Worm (Caenorhabditis elegans) whole organism, late embryonic: ENCODE measurements around the gene vha-2.
A peak's percentile ranks its signal among the peaks of the same experiment; 100 is the strongest.

Experiments
- C08G9.2 ChIP-seq: sonication (generic microtip); optimal IDR thresholded peaks from 2 replicates; lab custom pipeline; 2016; ENCODE audit warnings: mild to moderate bottlenecking, missing genetic modification characterization, moderate library complexity, missing compliant biosample characterization
- C38D4.7 ChIP-seq: fragments of 200-800 bp; sonication (Bioruptor generic); optimal IDR thresholded peaks from 2 replicates; lab custom pipeline; 2018; ENCODE audit warnings: mild to moderate bottlenecking, missing genetic modification characterization, moderate library complexity, missing compliant biosample characterization
- F13H6.1 ChIP-seq: sonication (generic microtip); optimal IDR thresholded peaks from 2 replicates; lab custom pipeline; 2016; ENCODE audit warnings: missing genetic modification characterization, missing compliant biosample characterization
- K09A11.1 ChIP-seq: sonication (generic microtip); optimal IDR thresholded peaks from 2 replicates; lab custom pipeline; 2017; ENCODE audit warnings: antibody characterized with exemption, mild to moderate bottlenecking, missing genetic modification characterization, missing compliant biosample characterization; ENCODE audit not compliant: insufficient read depth
- Y22D7AL.16 ChIP-seq: sonication (generic microtip); optimal IDR thresholded peaks from 2 replicates; lab custom pipeline; 2016; ENCODE audit warnings: missing genetic modification characterization, missing compliant biosample characterization
- ahr-1 ChIP-seq: sonication (generic microtip); optimal IDR thresholded peaks from 2 replicates; lab custom pipeline; 2016; ENCODE audit warnings: missing genetic modification characterization, missing compliant biosample characterization
- ceh-14 ChIP-seq: sonication (generic microtip); optimal IDR thresholded peaks from 2 replicates; lab custom pipeline; 2016; ENCODE audit warnings: missing genotype, missing genetic modification characterization, missing compliant biosample characterization
- ceh-18 ChIP-seq: sonication (generic microtip); optimal IDR thresholded peaks from 2 replicates; lab custom pipeline; 2016; ENCODE audit warnings: missing genetic modification characterization, missing compliant biosample characterization
- ceh-19 ChIP-seq: fragments of 200-800 bp; sonication (Bioruptor generic); optimal IDR thresholded peaks from 2 replicates; lab custom pipeline; 2018; ENCODE audit warnings: mild to moderate bottlenecking, missing genetic modification characterization, missing compliant biosample characterization
- ceh-2 ChIP-seq: sonication (generic microtip); optimal IDR thresholded peaks from 2 replicates; lab custom pipeline; 2016; ENCODE audit warnings: missing genotype, missing genetic modification characterization, missing compliant biosample characterization
- ceh-22 ChIP-seq: sonication (generic microtip); optimal IDR thresholded peaks from 2 replicates; lab custom pipeline; 2017; ENCODE audit warnings: missing biosample characterization, missing genetic modification characterization
- ceh-24 ChIP-seq: sonication (generic microtip); optimal IDR thresholded peaks from 2 replicates; lab custom pipeline; 2016; ENCODE audit warnings: mild to moderate bottlenecking, missing genetic modification characterization, missing compliant biosample characterization
- ceh-30 ChIP-seq: fragments of 150-350 bp; optimal IDR thresholded peaks from 2 replicates; lab custom pipeline; 2014; ENCODE audit warnings: missing biosample characterization, missing genetic modification characterization
- ceh-31 ChIP-seq: sonication (generic microtip); optimal IDR thresholded peaks from 2 replicates; lab custom pipeline; 2016; ENCODE audit warnings: missing genetic modification characterization, missing compliant biosample characterization
- ceh-45 ChIP-seq: fragments of 200-800 bp; sonication (Bioruptor generic); IDR thresholded peaks from 2 replicates; pipeline ENCODE4 v1.3.6; 2022; ENCODE audit warnings: missing genetic modification reagents, missing genetic modification characterization, missing compliant biosample characterization
- ceh-48 ChIP-seq: sonication (generic microtip); optimal IDR thresholded peaks from 2 replicates; lab custom pipeline; 2016; ENCODE audit warnings: missing genetic modification characterization, inconsistent platforms, missing compliant biosample characterization
- ceh-6 ChIP-seq: fragments of 200-800 bp; sonication (Bioruptor generic); optimal IDR thresholded peaks from 2 replicates; lab custom pipeline; 2018; ENCODE audit warnings: mild to moderate bottlenecking, missing genetic modification characterization, missing compliant biosample characterization
- dve-1 ChIP-seq: sonication (generic microtip); optimal IDR thresholded peaks from 2 replicates; lab custom pipeline; 2017; ENCODE audit warnings: antibody characterized with exemption, mild to moderate bottlenecking, missing genetic modification characterization, missing compliant biosample characterization
- elt-2 ChIP-seq: sonication (generic microtip); optimal IDR thresholded peaks from 2 replicates; lab custom pipeline; 2016; ENCODE audit warnings: missing genetic modification reagents, missing genetic modification characterization, missing compliant biosample characterization
- ets-4 ChIP-seq: sonication (generic microtip); optimal IDR thresholded peaks from 2 replicates; lab custom pipeline; 2016; ENCODE audit warnings: missing genetic modification characterization, missing compliant biosample characterization
- eyg-1 ChIP-seq: sonication (generic microtip); optimal IDR thresholded peaks from 2 replicates; lab custom pipeline; 2016; ENCODE audit warnings: missing genotype, missing genetic modification characterization, missing compliant biosample characterization
- fkh-6 ChIP-seq: sonication (generic microtip); optimal IDR thresholded peaks from 2 replicates; lab custom pipeline; 2016; ENCODE audit warnings: missing genetic modification characterization, missing compliant biosample characterization
- gmeb-2 ChIP-seq: sonication (generic microtip); optimal IDR thresholded peaks from 2 replicates; lab custom pipeline; 2016; ENCODE audit warnings: missing genetic modification characterization, inconsistent platforms, missing compliant biosample characterization
- hlh-15 ChIP-seq: sonication (generic microtip); optimal IDR thresholded peaks from 2 replicates; lab custom pipeline; 2016; ENCODE audit warnings: missing genetic modification characterization, missing compliant biosample characterization
- hlh-30 ChIP-seq: sonication (generic microtip); optimal IDR thresholded peaks from 2 replicates; lab custom pipeline; 2017; ENCODE audit warnings: antibody characterized with exemption, missing genetic modification characterization, missing compliant biosample characterization; ENCODE audit not compliant: insufficient read depth
- hlh-6 ChIP-seq: sonication (generic microtip); optimal IDR thresholded peaks from 2 replicates; lab custom pipeline; 2016; ENCODE audit warnings: missing genotype, missing genetic modification characterization, missing compliant biosample characterization
- hlh-8 ChIP-seq: sonication (generic microtip); optimal IDR thresholded peaks from 2 replicates; lab custom pipeline; 2016; ENCODE audit warnings: missing genotype, missing genetic modification characterization, missing compliant biosample characterization
- madf-2 ChIP-seq: sonication (generic microtip); optimal IDR thresholded peaks from 2 replicates; lab custom pipeline; 2017; ENCODE audit warnings: missing genetic modification characterization, missing compliant biosample characterization
- mec-3 ChIP-seq: sonication (generic microtip); optimal IDR thresholded peaks from 2 replicates; lab custom pipeline; 2016; ENCODE audit warnings: borderline replicate concordance, missing genetic modification characterization, missing compliant biosample characterization
- nfya-1 ChIP-seq: sonication (generic microtip); optimal IDR thresholded peaks from 2 replicates; lab custom pipeline; 2017; ENCODE audit warnings: missing genetic modification characterization, mild to moderate bottlenecking, missing compliant biosample characterization, antibody characterized with exemption, moderate library complexity
- nhr-11 ChIP-seq: fragments of 150-350 bp; optimal IDR thresholded peaks from 2 replicates; lab custom pipeline; 2014; ENCODE audit warnings: missing biosample characterization, missing genetic modification characterization
- nhr-232 ChIP-seq: sonication (generic microtip); optimal IDR thresholded peaks from 2 replicates; lab custom pipeline; 2016; ENCODE audit warnings: missing genetic modification characterization, missing compliant biosample characterization
- npax-4 ChIP-seq: sonication (generic microtip); optimal IDR thresholded peaks from 2 replicates; lab custom pipeline; 2016; ENCODE audit warnings: missing genetic modification characterization, missing compliant biosample characterization
- pat-9 ChIP-seq: fragments of 200-800 bp; sonication (Bioruptor generic); optimal IDR thresholded peaks from 2 replicates; lab custom pipeline; 2018; ENCODE audit warnings: mild to moderate bottlenecking, missing genetic modification characterization, moderate library complexity, missing compliant biosample characterization
- pha-2 ChIP-seq: sonication (generic microtip); optimal IDR thresholded peaks from 2 replicates; lab custom pipeline; 2017; ENCODE audit warnings: mild to moderate bottlenecking, missing genetic modification characterization, missing compliant biosample characterization
- pha-4 ChIP-seq: fragments of 150-350 bp; optimal IDR thresholded peaks from 2 replicates; lab custom pipeline; 2018; ENCODE audit warnings: missing biosample characterization, missing genetic modification reagents, missing genetic modification characterization
- pqm-1 ChIP-seq: sonication (generic microtip); optimal IDR thresholded peaks from 2 replicates; lab custom pipeline; 2016; ENCODE audit warnings: missing genetic modification characterization, missing compliant biosample characterization
- ref-2 ChIP-seq: sonication (generic microtip); optimal IDR thresholded peaks from 2 replicates; lab custom pipeline; 2016; ENCODE audit warnings: missing genetic modification characterization, missing compliant biosample characterization
- rnt-1 ChIP-seq: sonication (generic microtip); optimal IDR thresholded peaks from 2 replicates; lab custom pipeline; 2016; ENCODE audit warnings: missing genetic modification characterization, missing compliant biosample characterization
- sdc-2 ChIP-seq: sonication (generic microtip); optimal IDR thresholded peaks from 2 replicates; lab custom pipeline; 2016; ENCODE audit warnings: missing genotype, missing genetic modification characterization, missing compliant biosample characterization
- sox-2 ChIP-seq: fragments of 200-800 bp; sonication (Bioruptor generic); IDR thresholded peaks from 2 replicates; pipeline ENCODE4 v1.3.6; 2022; ENCODE audit warnings: missing genetic modification reagents, missing genetic modification characterization, missing compliant biosample characterization
- sox-4 ChIP-seq: sonication (generic microtip); optimal IDR thresholded peaks from 2 replicates; lab custom pipeline; 2017; ENCODE audit warnings: mild to moderate bottlenecking, missing genetic modification characterization, inconsistent platforms, missing compliant biosample characterization
- syd-9 ChIP-seq: sonication (generic microtip); optimal IDR thresholded peaks from 2 replicates; lab custom pipeline; 2016; ENCODE audit warnings: mild to moderate bottlenecking, missing genetic modification characterization, moderate library complexity, missing compliant biosample characterization
- tbx-2 ChIP-seq: sonication (generic microtip); optimal IDR thresholded peaks from 2 replicates; lab custom pipeline; 2016; ENCODE audit warnings: missing genetic modification characterization, missing compliant biosample characterization
- tbx-7 ChIP-seq: sonication (generic microtip); optimal IDR thresholded peaks from 2 replicates; lab custom pipeline; 2016; ENCODE audit warnings: missing genotype, missing genetic modification characterization, missing compliant biosample characterization
- unc-3 ChIP-seq, 2 experiments: fragments of 200-800 bp in 1 of 2; sonication (Bioruptor generic) in 1 of 2; sonication (generic microtip) in 1 of 2; conservative IDR thresholded peaks in 1 of 2; optimal IDR thresholded peaks in 1 of 2; 2 replicates each; pipeline versions ENCODE4 v1.3.6 to Lab custom; 2016 to 2022; ENCODE audit warnings: missing compliant biosample characterization in 2 of 2, missing genetic modification characterization in 2 of 2, missing genetic modification reagents in 1 of 2
- unc-55 ChIP-seq: sonication (generic microtip); optimal IDR thresholded peaks from 2 replicates; lab custom pipeline; 2017; ENCODE audit warnings: missing biosample characterization, missing genetic modification reagents, missing genetic modification characterization
- unc-86 ChIP-seq: sonication (generic microtip); optimal IDR thresholded peaks from 2 replicates; lab custom pipeline; 2016; ENCODE audit warnings: missing genetic modification characterization, missing compliant biosample characterization
- zip-5 ChIP-seq: sonication (generic microtip); optimal IDR thresholded peaks from 2 replicates; lab custom pipeline; 2016; ENCODE audit warnings: missing genetic modification characterization, missing compliant biosample characterization
- ztf-16 ChIP-seq: sonication (generic microtip); optimal IDR thresholded peaks from 2 replicates; lab custom pipeline; 2017; ENCODE audit warnings: missing genetic modification characterization, missing compliant biosample characterization

vha-2 gene

ce11 chrIII:9780254-9780653 lies 1.7 kb upstream of the vha-2 start, which contains the start of gene sqv-3 (continued):
- TF ChIP-seq unc-3 (GFP tag; conservative IDR thresholded peaks at IDR 0.05; lab: Robert Waterston, UW) = no peak
- TF ChIP-seq unc-3 (tag; optimal IDR thresholded peaks at IDR 0.05; lab: Kevin White, UChicago) = no peak

DNA sequence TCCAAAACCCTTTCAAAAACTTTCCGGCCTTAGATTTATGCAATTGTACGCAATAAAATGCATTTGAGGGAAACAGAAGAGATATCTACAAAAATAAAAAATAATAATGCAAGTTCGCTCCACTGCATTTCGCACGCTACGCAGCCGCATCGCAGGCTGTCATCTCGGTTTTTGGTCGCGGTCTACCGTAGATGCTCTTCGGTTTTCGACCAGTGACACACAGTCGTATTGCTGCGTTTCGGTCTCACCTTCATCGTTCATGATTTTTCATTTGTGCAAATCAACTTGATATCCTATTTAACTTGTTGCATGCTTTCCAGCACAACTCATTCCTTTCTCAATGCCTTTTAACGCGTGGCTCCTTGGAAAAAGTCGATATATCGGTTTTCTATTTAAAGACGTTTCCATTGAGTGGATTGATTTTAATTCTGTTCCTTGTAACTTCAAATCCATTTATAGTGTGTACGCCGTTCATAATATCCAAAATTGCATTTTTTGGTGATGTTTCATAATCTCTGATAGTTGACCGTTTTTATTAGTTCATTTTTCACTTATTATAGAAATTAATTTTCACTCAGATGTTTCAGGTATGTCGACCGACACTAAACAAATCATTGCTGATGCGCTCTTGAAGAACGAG lies 1.2 kb upstream of the vha-2 start, which contains the start of gene vha-1:
TSS of gene vha-1 (plus strand) at position 590 of the 640 bp plus-strand sequence.
- peak; percentile 26 for TF ChIP-seq hlh-30 (tag; lab: Kevin White, UChicago)
- TF ChIP-seq ceh-45 (GFP tag; lab: Robert Waterston, UW) = no peak
- no peak for TF ChIP-seq pha-2
- TF ChIP-seq sdc-2 = no peak
- no peak for TF ChIP-seq madf-2 (tag; lab: Kevin White, UChicago)
- TF ChIP-seq ahr-1 (tag; lab: Kevin White, UChicago) = no peak
- TF ChIP-seq ceh-31 = peak; percentile 61
- no peak for TF ChIP-seq unc-55 (GFP tag; lab: Kevin White, UChicago)
- TF ChIP-seq dve-1 = peak; percentile 58
- peak; percentile 26 for TF ChIP-seq ceh-30 (tag; lab: Kevin White, UChicago)
- TF ChIP-seq nhr-11 (tag; lab: Kevin White, UChicago) = no peak
- TF ChIP-seq pha-4 (tag; lab: Kevin White, UChicago) = no peak
- no peak for TF ChIP-seq ztf-16 (tag; lab: Kevin White, UChicago)
- TF ChIP-seq tbx-7 = no peak
- no peak for TF ChIP-seq ceh-14 (tag; lab: Kevin White, UChicago)
- no peak for TF ChIP-seq nhr-232 (tag; lab: Kevin White, UChicago)
- no peak for TF ChIP-seq hlh-15
- TF ChIP-seq ref-2 (tag; lab: Kevin White, UChicago) = peak; percentile 63
- peak; percentile 47 for TF ChIP-seq ceh-48 (tag; lab: Kevin White, UChicago)
- no peak for TF ChIP-seq ceh-2 (tag; lab: Kevin White, UChicago)
- no peak for TF ChIP-seq hlh-8
- TF ChIP-seq npax-4 = no peak
- no peak for TF ChIP-seq ceh-19 (GFP tag; lab: Kevin White, UChicago)
- no peak for TF ChIP-seq pat-9 (tag; lab: Kevin White, UChicago)
- TF ChIP-seq pqm-1 = no peak
- no peak for TF ChIP-seq unc-3 (GFP tag; conservative IDR thresholded peaks at IDR 0.05; lab: Robert Waterston, UW)
- TF ChIP-seq unc-3 (tag; optimal IDR thresholded peaks at IDR 0.05; lab: Kevin White, UChicago) = no peak
- TF ChIP-seq sox-2 (GFP tag; lab: Robert Waterston, UW) = no peak
- TF ChIP-seq C38D4.7 (GFP tag; lab: Kevin White, UChicago) = no peak
- TF ChIP-seq ceh-24 (tag; lab: Kevin White, UChicago) = no peak
- TF ChIP-seq nfya-1 (tag; lab: Kevin White, UChicago) = peak; percentile 82
- TF ChIP-seq ceh-18 = peak; percentile 52
- TF ChIP-seq fkh-6 = no peak
- TF ChIP-seq elt-2 (tag; lab: Kevin White, UChicago) = peak; percentile 39
- no peak for TF ChIP-seq mec-3 (tag; lab: Kevin White, UChicago)
- TF ChIP-seq gmeb-2 (tag; lab: Kevin White, UChicago) = no peak
- peak; percentile 15 for TF ChIP-seq K09A11.1
- no peak for TF ChIP-seq sox-4 (tag; lab: Kevin White, UChicago)
- peak; percentile 15 for TF ChIP-seq C08G9.2 (tag; lab: Kevin White, UChicago)
- no peak for TF ChIP-seq F13H6.1 (tag; lab: Kevin White, UChicago)
- TF ChIP-seq zip-5 = no peak
- peak; percentile 65 for TF ChIP-seq tbx-2
- TF ChIP-seq ceh-22 (tag; lab: Kevin White, UChicago) = no peak
- peak; percentile 55 for TF ChIP-seq rnt-1 (tag; lab: Kevin White, UChicago)
- no peak for TF ChIP-seq eyg-1 (tag; lab: Kevin White, UChicago)
- no peak for TF ChIP-seq ceh-6 (GFP tag; lab: Kevin White, UChicago)
- TF ChIP-seq Y22D7AL.16 = no peak
- peak; percentile 40 for TF ChIP-seq unc-86 (tag; lab: Kevin White, UChicago)
- no peak for TF ChIP-seq hlh-6 (tag; lab: Kevin White, UChicago)
- TF ChIP-seq ets-4 (tag; lab: Kevin White, UChicago) = peak; percentile 14
- TF ChIP-seq syd-9 (tag; lab: Kevin White, UChicago) = no peak
